Worm (Caenorhabditis elegans) whole organism, late embryonic: ENCODE results near the gene algn-13.

Experiments used
- F13H6.1 ChIP-seq: sonication (generic microtip); optimal IDR thresholded peaks from 2 replicates; lab custom pipeline; 2016; ENCODE audit warnings: missing genetic modification characterization, missing compliant biosample characterization
- fkh-10 ChIP-seq: fragments of 150-350 bp; optimal IDR thresholded peaks from 2 replicates; lab custom pipeline; 2014; ENCODE audit warnings: missing biosample characterization, missing genetic modification reagents, missing genetic modification characterization
- hlh-6 ChIP-seq: sonication (generic microtip); optimal IDR thresholded peaks from 2 replicates; lab custom pipeline; 2016; ENCODE audit warnings: missing genotype, missing genetic modification characterization, missing compliant biosample characterization
- nhr-11 ChIP-seq: fragments of 150-350 bp; optimal IDR thresholded peaks from 2 replicates; lab custom pipeline; 2014; ENCODE audit warnings: missing biosample characterization, missing genetic modification characterization
- pha-4 ChIP-seq: fragments of 150-350 bp; optimal IDR thresholded peaks from 2 replicates; lab custom pipeline; 2018; ENCODE audit warnings: missing biosample characterization, missing genetic modification reagents, missing genetic modification characterization
- zip-5 ChIP-seq: sonication (generic microtip); optimal IDR thresholded peaks from 2 replicates; lab custom pipeline; 2016; ENCODE audit warnings: missing genetic modification characterization, missing compliant biosample characterization
- ztf-16 ChIP-seq: sonication (generic microtip); optimal IDR thresholded peaks from 2 replicates; lab custom pipeline; 2017; ENCODE audit warnings: missing genetic modification characterization, missing compliant biosample characterization

- no peak for TF ChIP-seq hlh-6 (tag; lab: Kevin White, UChicago)
- no peak for TF ChIP-seq nhr-11 (tag; lab: Kevin White, UChicago)
- no peak for TF ChIP-seq F13H6.1
- TF ChIP-seq ztf-16: no peak
- no peak for TF ChIP-seq zip-5 (tag; lab: Kevin White, UChicago)
- no peak for TF ChIP-seq pha-4 (tag; lab: Kevin White, UChicago)
- TF ChIP-seq fkh-10 (GFP tag; lab: Kevin White, UChicago): no peak
These were observed 27.2 kb downstream of the algn-13 start, which contains the start of gene R10D12.1 for ce11 chrV:13934545-13934944.
